Fruit fly (Drosophila melanogaster) whole organism, embryonic: ENCODE results near the gene CG42512.

Experiments
- Antp ChIP-seq: fragments of 200-800 bp; sonication (Bioruptor generic); optimal IDR thresholded peaks from 3 replicates; lab custom pipeline; 2016; ENCODE audit warnings: missing biosample characterization, missing genetic modification characterization
- CG10209 ChIP-seq: fragments of 200-800 bp; sonication (Bioruptor generic); optimal IDR thresholded peaks from 3 replicates; lab custom pipeline; 2017; ENCODE audit warnings: missing biosample characterization, mild to moderate bottlenecking, missing genetic modification characterization, missing genetic modification reagents
- CG10366 ChIP-seq: fragments of 200-800 bp; sonication (Bioruptor generic); IDR thresholded peaks from 2 replicates; pipeline ENCODE4 v1.3.6; 2022; ENCODE audit warnings: missing biosample characterization, missing genetic modification characterization
- CG10959 ChIP-seq: fragments of 200-800 bp; sonication (Bioruptor generic); IDR thresholded peaks from 2 replicates; pipeline ENCODE4 v1.3.6; 2022; ENCODE audit warnings: missing biosample characterization, missing genetic modification characterization
- CG10979 ChIP-seq: fragments of 200-800 bp; sonication (Bioruptor generic); optimal IDR thresholded peaks from 2 replicates; lab custom pipeline; 2018; ENCODE audit warnings: missing biosample characterization, mild to moderate bottlenecking, missing genetic modification characterization, moderate library complexity
- CG11504 ChIP-seq: fragments of 200-800 bp; sonication (Bioruptor generic); optimal IDR thresholded peaks from 3 replicates; lab custom pipeline; 2019; ENCODE audit warnings: missing biosample characterization, mild to moderate bottlenecking, missing genetic modification characterization, moderate library complexity
- CG12155 ChIP-seq: fragments of 200-800 bp; sonication (Bioruptor generic); optimal IDR thresholded peaks from 3 replicates; lab custom pipeline; 2016; ENCODE audit warnings: missing biosample characterization, missing genetic modification characterization
- CG12391 ChIP-seq: fragments of 200-800 bp; sonication (Bioruptor generic); optimal IDR thresholded peaks from 3 replicates; lab custom pipeline; 2018; ENCODE audit warnings: missing biosample characterization, mild to moderate bottlenecking, missing genetic modification characterization, moderate library complexity
- CG12659 ChIP-seq: fragments of 200-800 bp; sonication (Bioruptor generic); optimal IDR thresholded peaks from 3 replicates; lab custom pipeline; 2017; ENCODE audit warnings: mild to moderate bottlenecking, missing biosample characterization, missing genetic modification reagents, missing genetic modification characterization
- CG13296 ChIP-seq: fragments of 200-800 bp; sonication (Bioruptor generic); optimal IDR thresholded peaks from 3 replicates; lab custom pipeline; 2018; ENCODE audit warnings: missing biosample characterization, mild to moderate bottlenecking, missing genetic modification characterization
- CG14441 ChIP-seq: fragments of 200-800 bp; sonication (Bioruptor generic); IDR thresholded peaks from 2 replicates; pipeline ENCODE4 v1.3.6; 2022; ENCODE audit warnings: missing biosample characterization, missing genetic modification characterization
- CG17385 ChIP-seq: fragments of 200-800 bp; sonication (Bioruptor generic); optimal IDR thresholded peaks from 3 replicates; lab custom pipeline; 2018; ENCODE audit warnings: missing biosample characterization, mild to moderate bottlenecking, missing genetic modification characterization
- CG2120 ChIP-seq: fragments of 200-800 bp; sonication (Bioruptor generic); optimal IDR thresholded peaks from 3 replicates; lab custom pipeline; 2016; ENCODE audit warnings: missing biosample characterization, missing genetic modification characterization
- CG30403 ChIP-seq: fragments of 200-800 bp; sonication (Bioruptor generic); optimal IDR thresholded peaks from 3 replicates; lab custom pipeline; 2016; ENCODE audit warnings: missing biosample characterization, missing genetic modification characterization
- CG3847 ChIP-seq: fragments of 200-800 bp; sonication (Bioruptor generic); IDR thresholded peaks from 2 replicates; pipeline ENCODE4 v1.3.6; 2022; ENCODE audit warnings: missing biosample characterization, missing genetic modification characterization
- CG6683 ChIP-seq: fragments of 200-800 bp; sonication (Bioruptor generic); optimal IDR thresholded peaks from 2 replicates; lab custom pipeline; 2017; ENCODE audit warnings: missing biosample characterization, mild to moderate bottlenecking, missing genetic modification characterization, missing genetic modification reagents
- CG7987 ChIP-seq: fragments of 200-800 bp; sonication (Bioruptor generic); optimal IDR thresholded peaks from 2 replicates; lab custom pipeline; 2018; ENCODE audit warnings: missing biosample characterization, mild to moderate bottlenecking, missing genetic modification characterization, moderate library complexity
- CG8281 ChIP-seq: fragments of 200-800 bp; sonication (Bioruptor generic); optimal IDR thresholded peaks from 2 replicates; lab custom pipeline; 2018; ENCODE audit warnings: missing biosample characterization, mild to moderate bottlenecking, missing genetic modification characterization, moderate library complexity
- CG9437 ChIP-seq: fragments of 200-800 bp; sonication (Bioruptor generic); optimal IDR thresholded peaks from 2 replicates; lab custom pipeline; 2018; ENCODE audit warnings: missing biosample characterization, mild to moderate bottlenecking, missing genetic modification characterization
- Dp ChIP-seq: fragments of 200-800 bp; sonication (Bioruptor generic); optimal IDR thresholded peaks from 2 replicates; lab custom pipeline; 2018; ENCODE audit warnings: missing biosample characterization, mild to moderate bottlenecking, missing genetic modification characterization, moderate library complexity
- Fer2 ChIP-seq: fragments of 200-800 bp; sonication (Bioruptor generic); optimal IDR thresholded peaks from 2 replicates; lab custom pipeline; 2018; ENCODE audit warnings: missing biosample characterization, mild to moderate bottlenecking, missing genetic modification characterization, moderate library complexity
- HHEX ChIP-seq: fragments of 200-800 bp; sonication (Bioruptor generic); optimal IDR thresholded peaks from 3 replicates; lab custom pipeline; 2017; ENCODE audit warnings: missing biosample characterization, mild to moderate bottlenecking, missing genetic modification characterization, missing genetic modification reagents
- Hey ChIP-seq: fragments of 200-800 bp; sonication (Bioruptor generic); optimal IDR thresholded peaks from 3 replicates; lab custom pipeline; 2018; ENCODE audit warnings: missing biosample characterization, mild to moderate bottlenecking, missing genetic modification characterization
- Hr3 ChIP-seq: fragments of 200-800 bp; sonication (Bioruptor generic); optimal IDR thresholded peaks from 3 replicates; lab custom pipeline; 2016; ENCODE audit warnings: missing biosample characterization, missing genetic modification characterization
- NfI ChIP-seq: fragments of 200-800 bp; sonication (Bioruptor generic); optimal IDR thresholded peaks from 3 replicates; lab custom pipeline; 2018; ENCODE audit warnings: missing biosample characterization, mild to moderate bottlenecking, missing genetic modification characterization, moderate library complexity
- Oli ChIP-seq: fragments of 200-800 bp; sonication (Bioruptor generic); optimal IDR thresholded peaks from 2 replicates; lab custom pipeline; 2018; ENCODE audit warnings: missing biosample characterization, mild to moderate bottlenecking, missing genetic modification characterization, moderate library complexity
- Sox102F ChIP-seq: fragments of 200-800 bp; sonication (Bioruptor generic); optimal IDR thresholded peaks from 2 replicates; lab custom pipeline; 2018; ENCODE audit warnings: missing biosample characterization, mild to moderate bottlenecking, missing genetic modification characterization, moderate library complexity
- ara ChIP-seq: fragments of 200-800 bp; sonication (Bioruptor generic); IDR thresholded peaks from 2 replicates; pipeline ENCODE4 v1.3.6; 2022; ENCODE audit warnings: missing biosample characterization, missing genetic modification characterization
- caup ChIP-seq: fragments of 200-800 bp; sonication (Bioruptor generic); optimal IDR thresholded peaks from 3 replicates; lab custom pipeline; 2017; ENCODE audit warnings: missing biosample characterization, mild to moderate bottlenecking, missing genetic modification characterization, moderate library complexity; ENCODE audit not compliant: severe bottlenecking
- cwo ChIP-seq: fragments of 200-800 bp; sonication (Bioruptor generic); optimal IDR thresholded peaks from 3 replicates; lab custom pipeline; 2017; ENCODE audit warnings: missing biosample characterization, missing genetic modification characterization, mild to moderate bottlenecking, moderate library complexity, missing genetic modification reagents
- ewg ChIP-seq: fragments of 200-800 bp; sonication (Bioruptor generic); optimal IDR thresholded peaks from 3 replicates; lab custom pipeline; 2017; ENCODE audit warnings: mild to moderate bottlenecking, missing biosample characterization, missing genetic modification reagents, missing genetic modification characterization
- gfzf ChIP-seq: fragments of 200-800 bp; sonication (Bioruptor generic); optimal IDR thresholded peaks from 2 replicates; lab custom pipeline; 2016; ENCODE audit warnings: missing biosample characterization, mild to moderate bottlenecking, missing genetic modification characterization, moderate library complexity
- jumu ChIP-seq: fragments of 200-800 bp; sonication (Bioruptor generic); optimal IDR thresholded peaks from 3 replicates; lab custom pipeline; 2016; ENCODE audit warnings: missing biosample characterization, missing genetic modification characterization
- kay ChIP-seq: fragments of 200-800 bp; sonication (Bioruptor generic); optimal IDR thresholded peaks from 2 replicates; lab custom pipeline; 2016; ENCODE audit warnings: missing biosample characterization, missing genetic modification characterization
- kni ChIP-seq: fragments of 200-800 bp; sonication (Bioruptor generic); optimal IDR thresholded peaks from 3 replicates; lab custom pipeline; 2017; ENCODE audit warnings: mild to moderate bottlenecking, missing biosample characterization, missing genetic modification reagents, missing genetic modification characterization
- lola ChIP-seq, 3 experiments: fragments of >200 bp in 2 of 3; fragments of 200-800 bp in 1 of 3; sonication (Bioruptor generic) in 1 of 3; optimal IDR thresholded peaks; 2 replicates each; lab custom pipeline; 2017 to 2019; ENCODE audit warnings: missing biosample characterization in 3 of 3, missing genetic modification characterization in 3 of 3, mild to moderate bottlenecking in 1 of 3, moderate library complexity in 1 of 3
- luna ChIP-seq: fragments of 200-800 bp; sonication (Bioruptor generic); optimal IDR thresholded peaks from 2 replicates; lab custom pipeline; 2016; ENCODE audit warnings: missing biosample characterization, missing genetic modification characterization
- nau ChIP-seq: fragments of 200-800 bp; sonication (Bioruptor generic); optimal IDR thresholded peaks from 3 replicates; lab custom pipeline; 2017; ENCODE audit warnings: missing biosample characterization, mild to moderate bottlenecking, missing genetic modification characterization, missing genetic modification reagents
- otp ChIP-seq: fragments of 200-800 bp; sonication (Bioruptor generic); IDR thresholded peaks from 3 replicates; pipeline ENCODE4, ENCODE4 v1.3.6; 2022; ENCODE audit warnings: missing biosample characterization, missing genetic modification characterization
- phol ChIP-seq: fragments of 200-800 bp; sonication (Bioruptor generic); optimal IDR thresholded peaks from 3 replicates; lab custom pipeline; 2018; ENCODE audit warnings: missing biosample characterization, mild to moderate bottlenecking, missing genetic modification characterization, moderate library complexity
- ro ChIP-seq: fragments of 200-800 bp; sonication (Bioruptor generic); IDR thresholded peaks from 2 replicates; pipeline ENCODE4 v1.3.6; 2022; ENCODE audit warnings: missing biosample characterization, missing genetic modification characterization
- row ChIP-seq: fragments of 200-800 bp; sonication (Bioruptor generic); IDR thresholded peaks from 3 replicates; pipeline ENCODE4 v1.3.6; 2022; ENCODE audit warnings: missing biosample characterization, missing genetic modification characterization
- salm ChIP-seq: fragments of 200-800 bp; sonication (Bioruptor generic); optimal IDR thresholded peaks from 2 replicates; lab custom pipeline; 2018; ENCODE audit warnings: missing biosample characterization, mild to moderate bottlenecking, missing genetic modification characterization
- sim ChIP-seq: fragments of 200-800 bp; sonication (Bioruptor generic); IDR thresholded peaks from 2 replicates; pipeline ENCODE4 v1.3.6; 2022; ENCODE audit warnings: missing biosample characterization, missing genetic modification characterization
- ssp ChIP-seq: fragments of 200-800 bp; sonication (Bioruptor generic); IDR thresholded peaks from 2 replicates; pipeline ENCODE4 v1.3.6; 2022; ENCODE audit warnings: missing biosample characterization, missing genetic modification characterization
- tin ChIP-seq: fragments of 200-800 bp; sonication (Bioruptor generic); optimal IDR thresholded peaks from 3 replicates; lab custom pipeline; 2016; ENCODE audit warnings: missing biosample characterization, missing genetic modification characterization
- toy ChIP-seq: fragments of 200-800 bp; sonication (Bioruptor generic); IDR thresholded peaks from 2 replicates; pipeline ENCODE4 v1.3.6; 2022; ENCODE audit warnings: missing biosample characterization, missing genetic modification characterization
- unpg ChIP-seq: fragments of 200-800 bp; sonication (Bioruptor generic); optimal IDR thresholded peaks from 3 replicates; lab custom pipeline; 2018; ENCODE audit warnings: missing biosample characterization, mild to moderate bottlenecking, missing genetic modification characterization, moderate library complexity
- vfl ChIP-seq: fragments of 200-800 bp; sonication (Bioruptor generic); optimal IDR thresholded peaks from 2 replicates; lab custom pipeline; 2016; ENCODE audit warnings: missing biosample characterization, missing genetic modification characterization
- zfh2 ChIP-seq: fragments of 200-800 bp; sonication (Bioruptor generic); optimal IDR thresholded peaks from 2 replicates; lab custom pipeline; 2016; ENCODE audit warnings: missing biosample characterization, missing genetic modification characterization

The CG42512 gene

DNA sequence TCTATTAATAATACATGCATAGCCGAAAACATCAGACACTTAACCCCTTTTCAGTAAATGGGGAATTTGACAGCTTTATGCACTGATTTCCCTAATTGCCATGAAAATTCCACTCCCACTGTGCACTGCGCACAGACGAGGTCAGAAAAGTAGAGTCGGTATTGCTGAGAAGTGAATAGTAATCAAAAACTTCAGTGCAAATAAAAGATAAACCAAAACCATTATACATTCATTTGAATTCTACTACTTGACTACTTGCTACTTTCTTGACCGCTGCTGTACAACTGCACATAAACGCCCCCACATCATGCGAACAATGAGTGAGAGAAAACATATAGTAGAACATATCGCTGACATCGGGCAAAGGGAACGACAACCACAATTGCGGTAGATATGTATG lies 40.3 kb downstream of the CG42512 start (continued):
- peak; percentile 84 for TF ChIP-seq phol (tag; lab: Kevin White, UChicago)
- peak; percentile 64 for TF ChIP-seq CG7987 (GFP tag; lab: Kevin White, UChicago)
- peak; percentile 93 for TF ChIP-seq ara (GFP tag; lab: Robert Waterston, UW)
- TF ChIP-seq CG2120, result peak; percentile 67
- no peak for TF ChIP-seq Dp
- peak; percentile 59 for TF ChIP-seq ro (GFP tag; lab: Robert Waterston, UW)
- TF ChIP-seq Fer2, result peak; percentile 29
- TF ChIP-seq zfh2, result peak; percentile 33
- peak; percentile 87 for TF ChIP-seq otp (GFP tag; lab: Robert Waterston, UW)
- TF ChIP-seq CG12155 (GFP tag; lab: Kevin White, UChicago), result peak; percentile 58
- TF ChIP-seq ewg (GFP tag; lab: Kevin White, UChicago), result peak; percentile 81
- peak; percentile 20 for TF ChIP-seq Hey (tag; lab: Kevin White, UChicago)
- TF ChIP-seq sim (GFP tag; lab: Robert Waterston, UW), result peak; percentile 79
- peak; percentile 36 for TF ChIP-seq CG8281 (tag; lab: Kevin White, UChicago)
- peak; percentile 78 for TF ChIP-seq Hr3 (GFP tag; lab: Kevin White, UChicago)
- TF ChIP-seq kni (GFP tag; lab: Kevin White, UChicago), result peak; percentile 11
- TF ChIP-seq jumu (GFP tag; lab: Kevin White, UChicago), result peak; percentile 87
- peak; percentile 93 for TF ChIP-seq Sox102F (GFP tag; lab: Kevin White, UChicago)
- TF ChIP-seq tin (GFP tag; lab: Kevin White, UChicago), result peak; percentile 85
- TF ChIP-seq vfl (GFP tag; lab: Kevin White, UChicago), result peak; percentile 32
- peak; percentile 67 for TF ChIP-seq kay (GFP tag; lab: Kevin White, UChicago)
- peak; percentile 25 for TF ChIP-seq CG6683 (GFP tag; lab: Kevin White, UChicago)
- TF ChIP-seq luna (GFP tag; lab: Kevin White, UChicago), result no peak
- peak; percentile 87 for TF ChIP-seq CG10979
- peak; percentile 90 for TF ChIP-seq Oli (tag; lab: Kevin White, UChicago)
- peak; percentile 91 for TF ChIP-seq Antp (GFP tag; lab: Kevin White, UChicago)
- peak; percentile 80 for TF ChIP-seq CG10209 (GFP tag; lab: Kevin White, UChicago)
- peak; percentile 89 for TF ChIP-seq CG14441 (GFP tag; lab: Robert Waterston, UW)
- TF ChIP-seq NfI (GFP tag; lab: Kevin White, UChicago), result peak; percentile 86
- peak in 1 of 3 experiments; percentile 81 for TF ChIP-seq lola (GFP tag; optimal IDR thresholded peaks at IDR 0.05; lab: Kevin White, UChicago)
- TF ChIP-seq HHEX (GFP tag; lab: Kevin White, UChicago), result peak; percentile 75
- peak; percentile 77 for TF ChIP-seq caup (GFP tag; lab: Kevin White, UChicago)
- TF ChIP-seq gfzf (GFP tag; lab: Kevin White, UChicago), result no peak
- TF ChIP-seq nau (GFP tag; lab: Kevin White, UChicago), result peak; percentile 73
- peak; percentile 80 for TF ChIP-seq salm (tag; lab: Kevin White, UChicago)
- peak; percentile 61 for TF ChIP-seq CG3847 (GFP tag; lab: Robert Waterston, UW)
- peak; percentile 61 for TF ChIP-seq CG13296 (GFP tag; lab: Kevin White, UChicago)
- TF ChIP-seq, all 482 proteins: peak for 395

dm6 chrX:16692325-16692724 lies 41.1 kb downstream of the CG42512 start:
- peak; percentile 34 for TF ChIP-seq CG11504 (tag; lab: Kevin White, UChicago)
- TF ChIP-seq CG12659 (GFP tag; lab: Kevin White, UChicago), result peak; percentile 10
- peak; percentile 15 for TF ChIP-seq CG9437 (GFP tag; lab: Kevin White, UChicago)
- TF ChIP-seq CG30403 (GFP tag; lab: Kevin White, UChicago), result peak; percentile 16
- peak; percentile 39 for TF ChIP-seq CG17385
- TF ChIP-seq CG10959 (GFP tag; lab: Robert Waterston, UW), result no peak
- TF ChIP-seq unpg (GFP tag; lab: Kevin White, UChicago), result peak; percentile 5
- TF ChIP-seq cwo (GFP tag; lab: Kevin White, UChicago), result peak; percentile 3
- 0 out of 2 replicates have a peak, but pooled peaks have one; percentile 11 for TF ChIP-seq CG10366
- peak; percentile 48 for TF ChIP-seq CG12391
- TF ChIP-seq ssp, result no peak
- no peak for TF ChIP-seq toy (GFP tag; lab: Robert Waterston, UW)
- TF ChIP-seq row (GFP tag; lab: Robert Waterston, UW), result 0 out of 3 replicates have a peak, but pooled peaks have one; percentile 33
